Fruit fly (Drosophila melanogaster) whole organism: ENCODE data around the gene CG17896.

ENCODE experiments used
- pan ChIP-seq: fragments of >200 bp; optimal IDR thresholded peaks from 2 replicates; lab custom pipeline; 2017
- usp ChIP-seq: fragments of >200 bp; optimal IDR thresholded peaks from 2 replicates; lab custom pipeline; 2017; ENCODE audit warnings: missing biosample characterization, missing genetic modification characterization, mixed read lengths

dm6 chrX:492701-493299 is 495 bp downstream of the CG17896 start:
- TF ChIP-seq usp (GFP tag; lab: Kevin White, UChicago) (no peak), pan (lab: Kevin White, UChicago) (no peak)
